Worm (Caenorhabditis elegans) whole organism, young adult: ENCODE results near the gene Y48A6B.8.

Experiments
- B0261.1 ChIP-seq: sonication (generic microtip); optimal IDR thresholded peaks from 2 replicates; lab custom pipeline; 2016; ENCODE audit warnings: mild to moderate bottlenecking, missing genetic modification characterization, moderate library complexity, missing compliant biosample characterization
- B0336.3 ChIP-seq: fragments of 200-800 bp; sonication (Bioruptor generic); IDR thresholded peaks from 2 replicates; pipeline ENCODE4 v1.3.6; 2022; ENCODE audit warnings: missing genetic modification characterization, missing compliant biosample characterization
- F23B12.7 ChIP-seq: sonication (generic microtip); optimal IDR thresholded peaks from 2 replicates; lab custom pipeline; 2017; ENCODE audit warnings: missing genetic modification characterization, mild to moderate bottlenecking, missing compliant biosample characterization, antibody characterized with exemption, moderate library complexity; ENCODE audit not compliant: insufficient read depth
- F37B4.10 ChIP-seq: fragments of 200-800 bp; sonication (Bioruptor generic); IDR thresholded peaks from 2 replicates; pipeline ENCODE4 v1.3.6; 2022; ENCODE audit warnings: missing genetic modification characterization, missing compliant biosample characterization
- akir-1 ChIP-seq: fragments of 200-800 bp; sonication (Bioruptor generic); optimal IDR thresholded peaks from 2 replicates; lab custom pipeline; 2018; ENCODE audit warnings: mild to moderate bottlenecking, missing genetic modification characterization, moderate library complexity, missing compliant biosample characterization
- ama-1 ChIP-seq, 3 experiments: fragments of 150-350 bp in 1 of 3; sonication (generic microtip) in 2 of 3; optimal IDR thresholded peaks; 2 replicates each; lab custom pipeline; 2014 to 2018; ENCODE audit warnings: missing biosample characterization in 2 of 3, missing genetic modification characterization in 2 of 3, missing genetic modification reagents in 2 of 3
- athp-1 ChIP-seq: sonication (generic microtip); optimal IDR thresholded peaks from 2 replicates; lab custom pipeline; 2017; ENCODE audit warnings: mild to moderate bottlenecking, missing genetic modification characterization, missing compliant biosample characterization
- attf-3 ChIP-seq: fragments of 200-800 bp; sonication (Bioruptor generic); conservative IDR thresholded peaks from 2 replicates; pipeline ENCODE4 v1.3.6; 2022; ENCODE audit warnings: missing genetic modification reagents, missing genetic modification characterization, missing compliant biosample characterization
- attf-6 ChIP-seq: fragments of 200-800 bp; sonication (Bioruptor generic); IDR thresholded peaks from 2 replicates; pipeline ENCODE4 v1.3.6; 2022; ENCODE audit warnings: missing genetic modification reagents, missing genetic modification characterization, missing compliant biosample characterization
- cebp-2 ChIP-seq: fragments of 200-800 bp; sonication (Bioruptor generic); IDR thresholded peaks from 2 replicates; pipeline ENCODE4 v1.3.6; 2022; ENCODE audit warnings: missing genetic modification characterization, missing compliant biosample characterization
- ceh-100 ChIP-seq: fragments of 200-800 bp; sonication (Bioruptor generic); IDR thresholded peaks from 2 replicates; pipeline ENCODE4 v1.3.6; 2022; ENCODE audit warnings: missing genetic modification reagents, missing genetic modification characterization, missing compliant biosample characterization
- ceh-27 ChIP-seq: fragments of 200-800 bp; sonication (Bioruptor generic); optimal IDR thresholded peaks from 2 replicates; lab custom pipeline; 2018; ENCODE audit warnings: mild to moderate bottlenecking, missing genetic modification characterization, moderate library complexity, missing compliant biosample characterization
- ceh-58 ChIP-seq: fragments of 200-800 bp; sonication (Bioruptor generic); IDR thresholded peaks from 2 replicates; pipeline ENCODE4 v1.3.6; 2022; ENCODE audit warnings: missing genetic modification characterization, missing compliant biosample characterization
- dox-1 ChIP-seq: fragments of 200-800 bp; sonication (Bioruptor generic); IDR thresholded peaks from 2 replicates; pipeline ENCODE4 v1.3.6; 2022; ENCODE audit warnings: missing genetic modification reagents, missing genetic modification characterization, missing compliant biosample characterization
- dpl-1 ChIP-seq: fragments of 150-350 bp; optimal IDR thresholded peaks from 2 replicates; lab custom pipeline; 2014; ENCODE audit warnings: missing biosample characterization, missing genetic modification reagents, missing genetic modification characterization
- egl-44 ChIP-seq: fragments of 200-800 bp; sonication (Bioruptor generic); IDR thresholded peaks from 2 replicates; pipeline ENCODE4 v1.3.6; 2022; ENCODE audit warnings: missing genetic modification reagents, missing genetic modification characterization, missing compliant biosample characterization
- egrh-3 ChIP-seq: fragments of 200-800 bp; sonication (Bioruptor generic); IDR thresholded peaks from 2 replicates; pipeline ENCODE4 v1.3.6; 2022; ENCODE audit warnings: missing genetic modification reagents, missing genetic modification characterization, missing compliant biosample characterization
- ekl-4 ChIP-seq: fragments of 200-800 bp; sonication (Bioruptor generic); IDR thresholded peaks from 2 replicates; pipeline ENCODE4 v1.3.6; 2022; ENCODE audit warnings: missing genetic modification reagents, missing genetic modification characterization, missing compliant biosample characterization
- ets-4 ChIP-seq: fragments of 200-800 bp; sonication (Bioruptor generic); optimal IDR thresholded peaks from 2 replicates; lab custom pipeline; 2018; ENCODE audit warnings: mild to moderate bottlenecking, missing genetic modification characterization, missing compliant biosample characterization
- gei-17 ChIP-seq: fragments of 200-800 bp; sonication (Bioruptor generic); optimal IDR thresholded peaks from 2 replicates; lab custom pipeline; 2018; ENCODE audit warnings: mild to moderate bottlenecking, missing genetic modification characterization, missing compliant biosample characterization
- hlh-12 ChIP-seq: sonication (generic microtip); optimal IDR thresholded peaks from 2 replicates; lab custom pipeline; 2016; ENCODE audit warnings: missing genetic modification characterization, missing compliant biosample characterization
- hlh-26 ChIP-seq: fragments of 200-800 bp; sonication (Bioruptor generic); conservative IDR thresholded peaks from 2 replicates; pipeline ENCODE4 v1.3.6; 2022; ENCODE audit warnings: missing genetic modification reagents, missing genetic modification characterization, missing compliant biosample characterization
- hrde-1 ChIP-seq: sonication (generic microtip); optimal IDR thresholded peaks from 2 replicates; lab custom pipeline; 2016; ENCODE audit warnings: missing genetic modification characterization, mild to moderate bottlenecking, missing compliant biosample characterization, moderate library complexity, missing genotype, missing genetic modification reagents, borderline replicate concordance
- let-526 ChIP-seq: fragments of 200-800 bp; sonication (Bioruptor generic); IDR thresholded peaks from 2 replicates; pipeline ENCODE4 v1.3.6; 2022; ENCODE audit warnings: missing genetic modification reagents, missing genetic modification characterization, missing compliant biosample characterization
- lin-35 ChIP-seq, 3 experiments: fragments of 150-350 bp in 2 of 3; sonication (generic microtip) in 1 of 3; optimal IDR thresholded peaks; 2 replicates each; lab custom pipeline; 2014 to 2018; ENCODE audit warnings: missing biosample characterization in 3 of 3, missing genetic modification characterization in 3 of 3, missing genetic modification reagents in 3 of 3
- lir-1 ChIP-seq: fragments of 200-800 bp; sonication (Bioruptor generic); conservative IDR thresholded peaks from 2 replicates; pipeline ENCODE4 v1.3.6; 2022; ENCODE audit warnings: missing genetic modification reagents, missing genetic modification characterization, missing compliant biosample characterization
- madf-3 ChIP-seq: fragments of 200-800 bp; sonication (Bioruptor generic); IDR thresholded peaks from 2 replicates; pipeline ENCODE4 v1.3.6; 2022; ENCODE audit warnings: missing genetic modification reagents, missing genetic modification characterization, missing compliant biosample characterization
- madf-6 ChIP-seq: fragments of 200-800 bp; sonication (Bioruptor generic); IDR thresholded peaks from 2 replicates; pipeline ENCODE4 v1.3.6; 2022; ENCODE audit warnings: missing genetic modification reagents, missing genetic modification characterization, missing compliant biosample characterization
- madf-8 ChIP-seq: fragments of 200-800 bp; sonication (Bioruptor generic); conservative IDR thresholded peaks from 2 replicates; pipeline ENCODE4 v1.3.6; 2022; ENCODE audit warnings: missing genetic modification reagents, missing genetic modification characterization, missing compliant biosample characterization
- mcd-1 ChIP-seq: fragments of 200-800 bp; sonication (Bioruptor generic); IDR thresholded peaks from 2 replicates; pipeline ENCODE4 v1.3.6; 2022; ENCODE audit warnings: missing genetic modification reagents, missing genetic modification characterization, missing compliant biosample characterization
- nhr-179 ChIP-seq: sonication (generic microtip); optimal IDR thresholded peaks from 2 replicates; lab custom pipeline; 2016; ENCODE audit warnings: mild to moderate bottlenecking, missing genetic modification characterization, missing compliant biosample characterization
- nhr-27 ChIP-seq: fragments of 200-800 bp; sonication (Bioruptor generic); optimal IDR thresholded peaks from 2 replicates; lab custom pipeline; 2018; ENCODE audit warnings: mild to moderate bottlenecking, missing genetic modification characterization, moderate library complexity, missing compliant biosample characterization
- pha-4 ChIP-seq: fragments of 150-350 bp; sonication (generic microtip); optimal IDR thresholded peaks from 2 replicates; lab custom pipeline; 2014; ENCODE audit warnings: missing biosample characterization, missing genetic modification reagents, missing genetic modification characterization
- rcor-1 ChIP-seq: fragments of 200-800 bp; sonication (Bioruptor generic); IDR thresholded peaks from 2 replicates; pipeline ENCODE4 v1.3.6; 2022; ENCODE audit warnings: missing genetic modification reagents, missing genetic modification characterization, missing compliant biosample characterization
- rec-8 ChIP-seq, 2 experiments: sonication (generic microtip); optimal IDR thresholded peaks; 2 replicates each; lab custom pipeline; 2016; ENCODE audit warnings: mild to moderate bottlenecking in 2 of 2, missing genetic modification characterization in 2 of 2, missing genetic modification reagents in 2 of 2, missing genotype in 2 of 2, missing biosample characterization in 1 of 2, missing compliant biosample characterization in 1 of 2, moderate library complexity in 1 of 2
- sdz-38 ChIP-seq: sonication (generic microtip); optimal IDR thresholded peaks from 2 replicates; lab custom pipeline; 2016; ENCODE audit warnings: missing genotype, missing genetic modification characterization, missing compliant biosample characterization
- snpc-1.3 ChIP-seq: sonication (generic microtip); optimal IDR thresholded peaks from 2 replicates; lab custom pipeline; 2017; ENCODE audit warnings: missing genetic modification characterization, mild to moderate bottlenecking, missing compliant biosample characterization, antibody characterized with exemption, moderate library complexity, missing genotype, missing genetic modification reagents; ENCODE audit not compliant: insufficient read depth
- somi-1 ChIP-seq: fragments of 200-800 bp; sonication (Bioruptor generic); optimal IDR thresholded peaks from 2 replicates; lab custom pipeline; 2018; ENCODE audit warnings: mild to moderate bottlenecking, missing genetic modification characterization, missing compliant biosample characterization
- tbx-9 ChIP-seq: sonication (generic microtip); optimal IDR thresholded peaks from 2 replicates; lab custom pipeline; 2016; ENCODE audit warnings: borderline replicate concordance, missing genetic modification characterization, inconsistent platforms, missing compliant biosample characterization
- unc-130 ChIP-seq: sonication (generic microtip); optimal IDR thresholded peaks from 2 replicates; lab custom pipeline; 2016; ENCODE audit warnings: missing genetic modification reagents, missing genetic modification characterization, missing compliant biosample characterization
- unc-62 ChIP-seq: fragments of 150-350 bp; optimal IDR thresholded peaks from 2 replicates; lab custom pipeline; 2014; ENCODE audit warnings: missing biosample characterization, missing genetic modification reagents, missing genetic modification characterization
- zim-3 ChIP-seq: sonication (generic microtip); optimal IDR thresholded peaks from 2 replicates; lab custom pipeline; 2017; ENCODE audit warnings: mild to moderate bottlenecking, missing genetic modification characterization, moderate library complexity, missing compliant biosample characterization
- ztf-18 ChIP-seq: sonication (generic microtip); optimal IDR thresholded peaks from 2 replicates; lab custom pipeline; 2016; ENCODE audit warnings: missing genotype, mild to moderate bottlenecking, missing genetic modification characterization, missing compliant biosample characterization

Y48A6B.8 gene

ce11 chrIII:11054532-11055265 is 25.5 kb upstream of the Y48A6B.8 start (continued):
- TF ChIP-seq sdz-38 (tag; lab: Kevin White, UChicago) (no peak), mcd-1 (GFP tag; lab: Robert Waterston, UW) (peak; percentile 65), snpc-1.3 (tag; lab: Kevin White, UChicago) (no peak)

- TF ChIP-seq lir-1 (GFP tag; lab: Robert Waterston, UW) (no peak), somi-1 (GFP tag; lab: Kevin White, UChicago) (no peak), B0261.1 (tag; lab: Kevin White, UChicago) (no peak), F37B4.10 (GFP tag; lab: Robert Waterston, UW) (no peak), ama-1 (optimal IDR thresholded peaks at IDR 0.05; lab: Kevin White, UChicago) (no peak), ama-1 (GFP tag; optimal IDR thresholded peaks at IDR 0.05; lab: Kevin White, UChicago) (no peak), ceh-27 (GFP tag; lab: Kevin White, UChicago) (no peak), ztf-18 (tag; lab: Kevin White, UChicago) (no peak), cebp-2 (GFP tag; lab: Robert Waterston, UW) (no peak), lin-35 (GFP tag; optimal IDR thresholded peaks at IDR 0.05; lab: Kevin White, UChicago) (no peak), egrh-3 (no peak), tbx-9 (tag; lab: Kevin White, UChicago) (no peak), let-526 (no peak), hlh-12 (tag; lab: Kevin White, UChicago) (no peak), akir-1 (GFP tag; lab: Kevin White, UChicago) (no peak), egl-44 (no peak), rcor-1 (no peak)
Measured at ce11 chrIII:11054032-11054431, 24.8 kb upstream of the Y48A6B.8 start.

DNA sequence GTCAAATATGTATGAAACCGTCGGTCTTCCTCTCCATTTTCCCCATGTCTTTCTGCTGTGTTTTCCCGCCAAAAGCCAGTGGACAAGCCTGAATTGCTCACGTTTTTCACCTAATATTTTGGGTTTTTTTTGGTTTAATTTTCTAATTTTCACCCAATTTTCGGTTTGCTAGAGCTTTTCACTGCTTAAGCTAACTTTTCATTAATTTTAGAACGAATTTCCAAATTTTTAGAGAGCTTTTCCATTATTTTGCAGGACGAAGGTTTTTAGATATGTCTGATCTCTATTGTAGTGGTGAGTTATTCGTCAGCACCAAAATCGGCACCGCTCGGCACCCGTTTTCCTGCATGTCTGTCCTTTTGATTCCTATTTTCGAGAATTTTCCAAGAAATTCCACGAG is 24.4 kb upstream of the Y48A6B.8 start:
- TF ChIP-seq akir-1 (GFP tag; lab: Kevin White, UChicago) (no peak), B0336.3 (GFP tag; lab: Robert Waterston, UW) (no peak), F23B12.7 (tag; lab: Kevin White, UChicago) (no peak), ceh-100 (GFP tag; lab: Robert Waterston, UW) (no peak), dpl-1 (GFP tag; lab: Kevin White, UChicago) (no peak), nhr-27 (no peak), ceh-58 (GFP tag; lab: Robert Waterston, UW) (no peak), madf-8 (GFP tag; lab: Robert Waterston, UW) (no peak), attf-3 (GFP tag; lab: Robert Waterston, UW) (no peak), nhr-179 (tag; lab: Kevin White, UChicago) (no peak), gei-17 (GFP tag; lab: Kevin White, UChicago) (no peak), unc-62 (GFP tag; lab: Kevin White, UChicago) (no peak), attf-6 (GFP tag; lab: Robert Waterston, UW) (no peak), madf-3 (no peak)

ce11 chrIII:11050658-11051118 is 21.5 kb upstream of the Y48A6B.8 start:
- no peak for TF ChIP-seq ceh-58 (GFP tag; lab: Robert Waterston, UW)
- no peak for TF ChIP-seq madf-6 (GFP tag; lab: Robert Waterston, UW)
- TF ChIP-seq ets-4 (GFP tag; lab: Kevin White, UChicago): no peak
- no peak for TF ChIP-seq rec-8 (tag; optimal IDR thresholded peaks at IDR 0.05; lab: Kevin White, UChicago)
- TF ChIP-seq zim-3 (tag; lab: Kevin White, UChicago): no peak
- TF ChIP-seq ekl-4 (GFP tag; lab: Robert Waterston, UW): no peak
- no peak for TF ChIP-seq egrh-3
- no peak for TF ChIP-seq hrde-1
- no peak for TF ChIP-seq athp-1 (tag; lab: Kevin White, UChicago)
- TF ChIP-seq unc-130 (GFP tag; lab: Kevin White, UChicago): no peak
- TF ChIP-seq pha-4 (tag; lab: Kevin White, UChicago): peak; percentile 35
- peak; percentile 21; the same call in 1 of the 2 replicates for TF ChIP-seq dox-1
- no peak for TF ChIP-seq hlh-26 (GFP tag; lab: Robert Waterston, UW)
